Worm (Caenorhabditis elegans): ENCODE measurements around the gene hlh-6.

hlh-6 gene

DNA sequence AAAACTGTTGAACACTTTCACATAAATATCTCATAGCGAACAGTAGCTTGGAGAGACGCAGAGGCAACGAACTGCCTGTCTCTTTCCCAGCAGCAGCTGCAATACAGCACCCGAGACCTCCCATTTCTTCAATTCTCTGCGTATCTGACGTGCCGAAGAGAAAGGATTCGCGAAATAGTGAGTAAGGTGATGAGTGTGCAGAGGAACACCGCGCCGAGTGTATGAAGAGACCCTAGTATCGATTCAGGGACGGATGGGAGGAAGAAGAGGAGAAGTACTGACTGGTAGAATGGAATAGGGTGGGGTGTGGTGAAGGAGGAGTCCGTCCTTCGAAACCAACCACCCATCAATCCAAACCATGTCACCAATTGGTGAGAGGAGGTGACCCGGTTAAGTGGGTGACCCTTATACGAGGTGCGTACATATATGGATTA lies 31.5 kb upstream of the hlh-6 start (continued):
- TF ChIP-seq nhr-237 (tag; optimal IDR thresholded peaks at IDR 0.05), result no peak
- peak; percentile 95 for TF ChIP-seq fos-1 (tag; optimal IDR thresholded peaks at IDR 0.05)
- TF ChIP-seq unc-62 (GFP tag; optimal IDR thresholded peaks at IDR 0.05), result no peak
- peak; percentile 94 for TF ChIP-seq nhr-129 (tag; optimal IDR thresholded peaks at IDR 0.05)
- no peak for TF ChIP-seq aly-2 (tag; optimal IDR thresholded peaks at IDR 0.05)
- TF ChIP-seq lsy-2 (tag; optimal IDR thresholded peaks at IDR 0.05), result peak; percentile 32 to 74
- no peak for TF ChIP-seq elt-3 (tag; optimal IDR thresholded peaks at IDR 0.05)

DNA sequence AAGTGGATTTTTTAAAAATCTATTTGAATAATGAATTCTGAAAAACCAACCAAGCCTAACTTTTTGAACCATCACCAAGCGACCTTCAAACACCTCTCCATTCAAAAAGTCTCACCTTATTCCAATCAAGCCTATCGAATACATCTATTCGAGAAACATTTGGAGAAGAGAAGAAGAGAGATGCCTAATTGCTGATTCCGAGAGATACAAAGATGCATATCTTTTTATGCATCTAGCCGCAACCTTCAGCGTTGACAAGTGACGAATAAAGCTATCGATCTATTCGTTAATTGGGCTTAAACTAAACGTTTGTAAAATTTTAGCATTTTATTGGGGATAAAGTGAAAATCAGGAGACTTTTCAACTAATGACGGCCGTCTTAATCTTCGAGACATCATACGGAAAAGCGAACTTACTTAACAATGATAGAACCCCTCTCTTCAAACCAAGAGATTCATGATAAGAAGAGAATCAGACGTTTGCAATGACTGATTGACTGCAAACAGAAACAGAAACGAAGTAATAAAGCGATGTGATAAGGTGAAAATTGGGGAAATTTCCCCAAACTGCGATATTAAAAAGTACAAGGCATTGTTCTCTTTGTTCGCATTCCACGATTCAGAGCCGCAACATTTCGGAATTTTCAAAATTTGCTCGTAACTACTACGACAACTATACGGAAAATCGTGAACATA lies 30.5 kb upstream of the hlh-6 start:
- TF ChIP-seq nhr-6 (tag; optimal IDR thresholded peaks at IDR 0.05), result no peak
- TF ChIP-seq ceh-16 (tag; optimal IDR thresholded peaks at IDR 0.05), result peak; percentile 98
- TF ChIP-seq nhr-77 (tag; optimal IDR thresholded peaks at IDR 0.05), result no peak
- no peak for TF ChIP-seq lin-13 (GFP tag; optimal IDR thresholded peaks at IDR 0.05)
- TF ChIP-seq unc-55 (GFP tag; optimal IDR thresholded peaks at IDR 0.05), result no peak
- TF ChIP-seq egl-27 (tag; optimal IDR thresholded peaks at IDR 0.05), result no peak
- no peak for TF ChIP-seq nhr-12 (tag; optimal IDR thresholded peaks at IDR 0.05)
- TF ChIP-seq mbf-1 (tag; optimal IDR thresholded peaks at IDR 0.05), result no peak
- peak; percentile 79 for TF ChIP-seq elt-1 (tag; optimal IDR thresholded peaks at IDR 0.05)
- no peak for TF ChIP-seq mab-5 (tag; optimal IDR thresholded peaks at IDR 0.05)
- TF ChIP-seq ztf-11 (tag; optimal IDR thresholded peaks at IDR 0.05), result no peak
- peak; percentile 64 for TF ChIP-seq Y55F3AM.14 (GFP tag; optimal IDR thresholded peaks at IDR 0.05)
- peak; percentile 92 for TF ChIP-seq fos-1 (tag; optimal IDR thresholded peaks at IDR 0.05)
- TF ChIP-seq sem-4 (tag; optimal IDR thresholded peaks at IDR 0.05), result no peak
- TF ChIP-seq nhr-237 (tag; optimal IDR thresholded peaks at IDR 0.05), result no peak
- no peak for TF ChIP-seq unc-39 (tag; optimal IDR thresholded peaks at IDR 0.05)
- TF ChIP-seq C34F6.9 (tag; optimal IDR thresholded peaks at IDR 0.05), result peak; percentile 8
- no peak for TF ChIP-seq mdl-1 (tag; optimal IDR thresholded peaks at IDR 0.05)
- TF ChIP-seq nhr-10 (tag; optimal IDR thresholded peaks at IDR 0.05), result no peak
- TF ChIP-seq ama-1 (optimal IDR thresholded peaks at IDR 0.05), result no peak
- TF ChIP-seq nhr-129 (tag; optimal IDR thresholded peaks at IDR 0.05), result peak; percentile 17
- TF ChIP-seq crh-2 (tag; optimal IDR thresholded peaks at IDR 0.05), result peak; percentile 15
- peak; percentile 28 for TF ChIP-seq nhr-25 (tag; optimal IDR thresholded peaks at IDR 0.05)
- peak; percentile 8 for TF ChIP-seq sma-9 (GFP tag; optimal IDR thresholded peaks at IDR 0.05)
- TF ChIP-seq sma-9 (tag; optimal IDR thresholded peaks at IDR 0.05), result no peak
- TF ChIP-seq alr-1 (tag; optimal IDR thresholded peaks at IDR 0.05), result no peak
- no peak for TF ChIP-seq peb-1 (tag; optimal IDR thresholded peaks at IDR 0.05)

DNA sequence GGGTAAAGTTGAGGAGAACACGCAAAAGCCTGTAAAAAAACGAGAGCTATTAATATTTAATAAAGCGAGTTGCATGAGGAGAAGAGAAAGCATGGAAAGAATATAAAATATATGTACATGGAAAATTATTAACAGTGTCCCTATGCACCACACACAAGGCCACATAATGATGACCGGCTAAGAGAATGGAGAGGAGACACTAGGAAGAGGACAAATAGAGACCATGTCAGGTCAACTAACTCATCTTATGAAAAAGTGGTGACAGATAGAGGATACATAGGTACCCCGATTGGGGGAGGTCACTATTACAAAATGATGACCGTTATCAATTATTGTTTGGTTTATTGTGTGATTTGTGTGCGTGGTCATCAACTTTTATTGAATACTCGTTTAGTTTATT lies 29.8 kb upstream of the hlh-6 start, which contains the start of gene fzr-1:
Gene fzr-1 (minus strand): TSS at position 29 of the 400 bp plus-strand sequence.
- no peak for TF ChIP-seq ztf-1 (GFP tag; conservative IDR thresholded peaks at IDR 0.05)
- no peak for TF ChIP-seq mdl-1 (tag; optimal IDR thresholded peaks at IDR 0.05)
- peak; percentile 11 for TF ChIP-seq fos-1 (tag; optimal IDR thresholded peaks at IDR 0.05)

DNA sequence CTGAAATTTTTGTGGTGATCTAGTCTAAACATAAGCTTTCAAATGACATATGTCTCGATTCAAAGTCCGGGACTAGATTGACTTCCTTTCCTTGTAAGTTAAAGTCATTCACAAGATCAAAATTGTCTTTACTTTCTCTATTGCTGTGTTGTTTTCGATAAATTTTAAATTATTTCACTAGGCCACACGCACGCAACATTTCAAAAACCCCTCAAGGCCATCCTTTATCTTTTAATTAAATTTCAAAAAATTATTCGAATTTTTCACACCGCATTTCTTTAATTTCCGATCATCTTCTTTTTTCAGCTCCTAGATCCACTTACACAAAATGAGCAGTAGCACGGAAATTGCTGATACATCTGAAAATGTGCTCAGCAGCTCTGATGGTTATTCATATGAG lies 21.7 kb upstream of the hlh-6 start, which contains the start of gene ZK1307.7:
Gene ZK1307.7 (plus strand): TSS at position 301 of the 400 bp plus-strand sequence.
- no peak for TF ChIP-seq nhr-129 (tag; optimal IDR thresholded peaks at IDR 0.05)
- TF ChIP-seq sma-3 (GFP tag; optimal IDR thresholded peaks at IDR 0.05), result no peak
- no peak for TF ChIP-seq unc-62 (GFP tag; optimal IDR thresholded peaks at IDR 0.05)
- TF ChIP-seq nhr-6 (tag; optimal IDR thresholded peaks at IDR 0.05), result no peak
- TF ChIP-seq nhr-23 (tag; optimal IDR thresholded peaks at IDR 0.05), result no peak
- no peak for TF ChIP-seq crh-2 (tag; optimal IDR thresholded peaks at IDR 0.05)
- no peak for TF ChIP-seq zag-1 (tag; optimal IDR thresholded peaks at IDR 0.05)

DNA sequence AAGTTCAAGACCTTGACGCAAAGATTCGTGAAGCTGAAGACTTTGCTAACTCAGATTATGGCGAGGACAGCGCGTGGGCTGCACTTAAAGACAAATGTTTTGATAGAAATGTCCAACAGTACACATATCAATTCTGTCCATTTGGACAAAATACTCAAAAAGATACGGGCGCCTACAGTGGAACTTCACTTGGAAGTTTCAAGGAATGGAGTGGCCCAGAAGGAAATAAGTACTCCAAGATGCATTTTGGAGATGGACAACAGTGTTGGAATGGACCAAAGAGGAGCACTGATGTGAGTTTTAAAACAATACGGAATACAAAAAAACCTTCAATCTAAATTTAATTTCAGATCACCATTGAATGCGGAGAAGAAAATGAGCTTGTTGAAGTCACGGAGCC lies 11.3 kb upstream of the hlh-6 start:
- TF ChIP-seq F13H6.1 (tag; optimal IDR thresholded peaks at IDR 0.05), result no peak
- TF ChIP-seq nhr-77 (tag; optimal IDR thresholded peaks at IDR 0.05), result no peak
- no peak for TF ChIP-seq sma-9 (GFP tag; optimal IDR thresholded peaks at IDR 0.05)
- TF ChIP-seq sma-9 (tag; optimal IDR thresholded peaks at IDR 0.05), result no peak
- TF ChIP-seq crh-2 (tag; optimal IDR thresholded peaks at IDR 0.05), result no peak
- no peak for TF ChIP-seq lin-13 (GFP tag; optimal IDR thresholded peaks at IDR 0.05)
- TF ChIP-seq blmp-1 (tag; optimal IDR thresholded peaks at IDR 0.05; ENCODE audit: insufficient read depth), result no peak

All from whole organism, L2 larva.